Worm (Caenorhabditis elegans) whole organism, L4 larva: ENCODE measurements around the gene Y39G8B.5.
A peak's percentile ranks its signal among the peaks of the same experiment; 100 is the strongest.

Source experiments
- F37D6.2 ChIP-seq: sonication (generic microtip); optimal IDR thresholded peaks from 2 replicates; lab custom pipeline; 2016; ENCODE audit warnings: mild to moderate bottlenecking, missing genetic modification characterization, missing compliant biosample characterization
- ZK546.5 ChIP-seq, 2 experiments: sonication (generic microtip); optimal IDR thresholded peaks; 2 replicates each; lab custom pipeline; 2017; ENCODE audit warnings: missing biosample characterization in 2 of 2, missing genetic modification characterization in 2 of 2
- aha-1 ChIP-seq: fragments of 150-350 bp; peaks from one replicate; lab custom pipeline; 2014; ENCODE audit warnings: missing biosample characterization, missing genetic modification characterization
- arid-1 ChIP-seq: fragments of 200-800 bp; sonication (Bioruptor generic); conservative IDR thresholded peaks from 2 replicates; pipeline ENCODE4 v1.3.6; 2022; ENCODE audit warnings: missing genetic modification reagents, missing genetic modification characterization, missing compliant biosample characterization
- attf-4 ChIP-seq: sonication (generic microtip); optimal IDR thresholded peaks from 3 replicates; lab custom pipeline; 2017; ENCODE audit warnings: missing biosample characterization, missing genetic modification characterization
- ceh-44 ChIP-seq: fragments of 200-800 bp; sonication (Bioruptor generic); IDR thresholded peaks from 2 replicates; pipeline ENCODE4 v1.3.6; 2022; ENCODE audit warnings: missing genetic modification reagents, missing genetic modification characterization, missing compliant biosample characterization
- ceh-82 ChIP-seq: sonication (generic microtip); optimal IDR thresholded peaks from 2 replicates; lab custom pipeline; 2017; ENCODE audit warnings: missing biosample characterization, missing genetic modification characterization
- daf-12 ChIP-seq: fragments of 150-350 bp; optimal IDR thresholded peaks from 2 replicates; lab custom pipeline; 2014; ENCODE audit warnings: missing biosample characterization, missing genetic modification reagents, missing genetic modification characterization
- daf-16 ChIP-seq, 3 experiments: sonication (generic microtip); optimal IDR thresholded peaks; 2 replicates each; lab custom pipeline; 2016 to 2017; ENCODE audit warnings: missing genetic modification characterization in 3 of 3, missing genetic modification reagents in 3 of 3, mild to moderate bottlenecking in 2 of 3, missing compliant biosample characterization in 2 of 3, missing biosample characterization in 1 of 3, moderate library complexity in 1 of 3
- daf-8 ChIP-seq: fragments of 200-800 bp; sonication (Bioruptor generic); IDR thresholded peaks from 2 replicates; pipeline ENCODE4 v1.3.6; 2022; ENCODE audit warnings: missing genetic modification characterization, missing compliant biosample characterization
- dmd-6 ChIP-seq: fragments of 200-800 bp; sonication (Bioruptor generic); IDR thresholded peaks from 2 replicates; pipeline ENCODE4 v1.3.6; 2022; ENCODE audit warnings: missing genetic modification reagents, missing genetic modification characterization, missing compliant biosample characterization
- dmd-8 ChIP-seq: fragments of 200-800 bp; sonication (Bioruptor generic); IDR thresholded peaks from 2 replicates; pipeline ENCODE4 v1.3.6; 2022; ENCODE audit warnings: missing genetic modification characterization, missing compliant biosample characterization
- dmd-9 ChIP-seq: fragments of 200-800 bp; sonication (Bioruptor generic); IDR thresholded peaks from 2 replicates; pipeline ENCODE4 v1.3.6; 2022; ENCODE audit warnings: missing genetic modification reagents, missing genetic modification characterization, missing compliant biosample characterization
- dve-1 ChIP-seq: sonication (generic microtip); optimal IDR thresholded peaks from 2 replicates; lab custom pipeline; 2017; ENCODE audit warnings: antibody characterized with exemption, mild to moderate bottlenecking, missing genetic modification characterization, missing compliant biosample characterization; ENCODE audit not compliant: insufficient read depth
- egl-43 ChIP-seq: fragments of 200-800 bp; sonication (Bioruptor generic); IDR thresholded peaks from 2 replicates; pipeline ENCODE4 v1.3.6; 2022; ENCODE audit warnings: missing genetic modification reagents, missing genetic modification characterization, missing compliant biosample characterization
- gei-8 ChIP-seq: fragments of 200-800 bp; sonication (Bioruptor generic); optimal IDR thresholded peaks from 2 replicates; lab custom pipeline; 2018; ENCODE audit warnings: mild to moderate bottlenecking, missing genetic modification characterization, missing compliant biosample characterization
- hlh-11 ChIP-seq: fragments of 200-800 bp; sonication (Bioruptor generic); optimal IDR thresholded peaks from 2 replicates; lab custom pipeline; 2018; ENCODE audit warnings: mild to moderate bottlenecking, missing genetic modification characterization, missing compliant biosample characterization
- hlh-30 ChIP-seq: sonication (generic microtip); optimal IDR thresholded peaks from 2 replicates; lab custom pipeline; 2017; ENCODE audit warnings: antibody characterized with exemption, mild to moderate bottlenecking, missing genetic modification characterization, missing compliant biosample characterization; ENCODE audit not compliant: insufficient read depth
- jun-1 ChIP-seq: fragments of 150-350 bp; optimal IDR thresholded peaks from 2 replicates; lab custom pipeline; 2014; ENCODE audit warnings: missing biosample characterization, missing genetic modification reagents, missing genetic modification characterization
- lim-7 ChIP-seq: fragments of 200-800 bp; sonication (Bioruptor generic); IDR thresholded peaks from 2 replicates; pipeline ENCODE4 v1.3.6; 2022; ENCODE audit warnings: missing genetic modification characterization, missing compliant biosample characterization
- lin-15B ChIP-seq: fragments of 150-350 bp; sonication (generic microtip); optimal IDR thresholded peaks from 3 replicates; lab custom pipeline; 2014; ENCODE audit warnings: missing biosample characterization, missing genetic modification characterization
- lin-38 ChIP-seq: fragments of 200-800 bp; sonication (Bioruptor generic); IDR thresholded peaks from 2 replicates; pipeline ENCODE4 v1.3.6; 2022; ENCODE audit warnings: missing genetic modification reagents, missing genetic modification characterization, missing compliant biosample characterization
- lir-3 ChIP-seq: sonication (generic microtip); optimal IDR thresholded peaks from 2 replicates; lab custom pipeline; 2016; ENCODE audit warnings: mild to moderate bottlenecking, missing genetic modification characterization, missing compliant biosample characterization
- lsy-2 ChIP-seq, 2 experiments: fragments of 150-350 bp in 1 of 2; sonication (generic microtip) in 1 of 2; optimal IDR thresholded peaks; 2 replicates each; lab custom pipeline; 2014 to 2017; ENCODE audit warnings: missing biosample characterization in 2 of 2, missing genetic modification characterization in 2 of 2
- mdl-1 ChIP-seq, 2 experiments: fragments of 150-350 bp in 1 of 2; sonication (generic microtip) in 1 of 2; optimal IDR thresholded peaks; 2 replicates each; lab custom pipeline; 2014 to 2017; ENCODE audit warnings: missing biosample characterization in 2 of 2, missing genetic modification characterization in 2 of 2
- mdt-29 ChIP-seq: fragments of 200-800 bp; sonication (Bioruptor generic); IDR thresholded peaks from 2 replicates; pipeline ENCODE4 v1.3.6; 2022; ENCODE audit warnings: missing genetic modification reagents, missing genetic modification characterization, missing compliant biosample characterization
- mep-1 ChIP-seq: fragments of 150-350 bp; sonication (generic microtip); optimal IDR thresholded peaks from 3 replicates; lab custom pipeline; 2014; ENCODE audit warnings: missing biosample characterization, missing genetic modification characterization
- mxl-3 ChIP-seq: fragments of 200-800 bp; sonication (Bioruptor generic); optimal IDR thresholded peaks from 2 replicates; lab custom pipeline; 2018; ENCODE audit warnings: mild to moderate bottlenecking, missing genetic modification characterization, missing compliant biosample characterization
- nhr-237 ChIP-seq: sonication (generic microtip); optimal IDR thresholded peaks from 2 replicates; lab custom pipeline; 2017; ENCODE audit warnings: missing biosample characterization, missing genetic modification characterization
- nhr-25 ChIP-seq: sonication (generic microtip); optimal IDR thresholded peaks from 2 replicates; lab custom pipeline; 2017; ENCODE audit warnings: missing genetic modification characterization, mild to moderate bottlenecking, missing compliant biosample characterization, antibody characterized with exemption, moderate library complexity, borderline replicate concordance; ENCODE audit not compliant: insufficient read depth
- nhr-28 ChIP-seq: fragments of 150-350 bp; optimal IDR thresholded peaks from 2 replicates; lab custom pipeline; 2014; ENCODE audit warnings: missing biosample characterization, missing genetic modification characterization
- nhr-6 ChIP-seq: fragments of 150-350 bp; optimal IDR thresholded peaks from 2 replicates; lab custom pipeline; 2014; ENCODE audit warnings: missing biosample characterization, missing genetic modification characterization
- nhr-77 ChIP-seq: fragments of 150-350 bp; optimal IDR thresholded peaks from 2 replicates; lab custom pipeline; 2014; ENCODE audit warnings: missing biosample characterization, missing genetic modification characterization
- pha-4 ChIP-seq, 2 experiments: fragments of 150-350 bp in 1 of 2; fragments of 200-800 bp in 1 of 2; sonication (Bioruptor generic) in 1 of 2; IDR thresholded peaks in 1 of 2; optimal IDR thresholded peaks in 1 of 2; 2 replicates each; pipeline versions ENCODE4 v1.3.6 to Lab custom; 2014 to 2022; ENCODE audit warnings: missing genetic modification characterization in 2 of 2, missing genetic modification reagents in 2 of 2, missing biosample characterization in 1 of 2, missing compliant biosample characterization in 1 of 2
- pqm-1 ChIP-seq: sonication (generic microtip); optimal IDR thresholded peaks from 2 replicates; lab custom pipeline; 2017; ENCODE audit warnings: missing biosample characterization, missing genetic modification characterization
- saeg-2 ChIP-seq: fragments of 200-800 bp; sonication (Bioruptor generic); IDR thresholded peaks from 2 replicates; pipeline ENCODE4 v1.3.6; 2022; ENCODE audit warnings: missing genetic modification reagents, missing genetic modification characterization, missing compliant biosample characterization
- sdz-12 ChIP-seq: fragments of 200-800 bp; sonication (Bioruptor generic); optimal IDR thresholded peaks from 2 replicates; lab custom pipeline; 2018; ENCODE audit warnings: mild to moderate bottlenecking, missing genetic modification characterization, missing compliant biosample characterization
- skn-1 ChIP-seq: fragments of 150-350 bp; optimal IDR thresholded peaks from 2 replicates; lab custom pipeline; 2014; ENCODE audit warnings: missing biosample characterization, missing genetic modification characterization
- spr-3 ChIP-seq: fragments of 200-800 bp; sonication (Bioruptor generic); optimal IDR thresholded peaks from 2 replicates; lab custom pipeline; 2018; ENCODE audit warnings: mild to moderate bottlenecking, missing genetic modification characterization, missing compliant biosample characterization
- tra-1 ChIP-seq: fragments of 200-800 bp; sonication (Bioruptor generic); IDR thresholded peaks from 2 replicates; pipeline ENCODE4 v1.3.6; 2022; ENCODE audit warnings: missing genetic modification reagents, missing genetic modification characterization, missing compliant biosample characterization
- vab-7 ChIP-seq: fragments of 200-800 bp; sonication (Bioruptor generic); IDR thresholded peaks from 2 replicates; pipeline ENCODE4 v1.3.6; 2022; ENCODE audit warnings: missing genetic modification reagents, missing genetic modification characterization, missing compliant biosample characterization
- zfp-3 ChIP-seq: fragments of 200-800 bp; sonication (Bioruptor generic); conservative IDR thresholded peaks from 2 replicates; pipeline ENCODE4 v1.3.6; 2022; ENCODE audit warnings: missing genetic modification reagents, missing genetic modification characterization, missing compliant biosample characterization
- zip-11 ChIP-seq: fragments of 200-800 bp; sonication (Bioruptor generic); IDR thresholded peaks from 2 replicates; pipeline ENCODE4 v1.3.6; 2022; ENCODE audit warnings: missing genetic modification characterization, missing compliant biosample characterization
- zip-2 ChIP-seq: fragments of 150-350 bp; optimal IDR thresholded peaks from 2 replicates; lab custom pipeline; 2014; ENCODE audit warnings: missing biosample characterization, missing genetic modification characterization
- ztf-7 ChIP-seq: fragments of 150-350 bp; optimal IDR thresholded peaks from 2 replicates; lab custom pipeline; 2014; ENCODE audit warnings: missing biosample characterization, missing genetic modification characterization

Y39G8B.5 gene

DNA sequence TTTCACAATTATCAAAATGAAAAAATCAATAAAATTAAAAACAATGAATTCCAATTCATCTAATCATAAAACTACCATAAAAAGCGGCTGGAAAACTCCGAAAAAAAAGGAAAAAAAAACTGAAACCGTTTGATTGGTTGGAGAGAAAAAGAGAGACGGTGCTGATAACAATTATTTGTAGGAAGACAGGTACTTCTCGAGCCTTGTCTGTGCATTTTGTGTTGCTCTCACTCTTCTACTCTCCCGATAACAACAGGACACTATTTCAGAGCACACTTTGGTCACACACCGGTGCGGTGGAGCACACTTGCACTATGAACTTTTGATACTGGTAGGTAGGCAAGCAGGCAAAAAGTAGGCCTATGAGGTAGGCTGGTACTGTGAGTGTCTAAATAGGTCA is 35.1 kb downstream of the Y39G8B.5 start (continued):
- TF ChIP-seq pqm-1 (tag; lab: Kevin White, UChicago) (peak; percentile 93), daf-16 (GFP tag; optimal IDR thresholded peaks at IDR 0.05; lab: Kevin White, UChicago) (peak in 1 of 2 experiments; percentile 21), daf-16 (tag; optimal IDR thresholded peaks at IDR 0.05; lab: Kevin White, UChicago) (peak; percentile 89), dve-1 (tag; lab: Kevin White, UChicago) (peak; percentile 76), zfp-3 (GFP tag; lab: Robert Waterston, UW) (no peak)

DNA sequence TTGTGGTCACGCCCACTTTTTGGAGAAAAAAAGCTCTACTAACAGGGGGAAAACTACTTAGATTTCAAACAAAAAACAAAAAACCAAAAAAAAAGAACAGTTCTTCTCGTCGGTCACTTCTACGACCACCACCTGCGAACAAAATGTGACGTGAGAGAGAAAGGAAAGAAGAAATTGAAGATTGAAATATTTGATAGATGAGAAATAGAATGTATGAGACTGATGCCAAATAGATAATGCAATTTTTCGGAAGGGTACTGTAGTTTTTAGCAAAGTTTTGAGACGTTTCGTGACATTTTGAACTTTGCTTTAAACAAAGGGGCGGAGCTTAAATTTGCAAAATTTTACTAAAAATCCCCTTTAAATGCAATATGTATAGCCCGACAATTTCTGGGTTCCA is 36.7 kb downstream of the Y39G8B.5 start:
- TF ChIP-seq nhr-237 (tag; lab: Kevin White, UChicago), result no peak
- TF ChIP-seq hlh-30 (tag; lab: Kevin White, UChicago), result peak; percentile 29
- TF ChIP-seq dmd-6 (GFP tag; lab: Robert Waterston, UW), result peak; percentile 22; the same call in 1 of the 2 replicates
- no peak for TF ChIP-seq arid-1 (GFP tag; lab: Robert Waterston, UW)
- TF ChIP-seq daf-16 (GFP tag; optimal IDR thresholded peaks at IDR 0.05; lab: Kevin White, UChicago), result no peak
- TF ChIP-seq daf-16 (tag; optimal IDR thresholded peaks at IDR 0.05; lab: Kevin White, UChicago), result peak; percentile 9
- TF ChIP-seq dve-1 (tag; lab: Kevin White, UChicago), result peak; percentile 4
- TF ChIP-seq lsy-2 (tag; optimal IDR thresholded peaks at IDR 0.05; lab: Kevin White, UChicago), result peak in 1 of 2 experiments; percentile 73
- TF ChIP-seq mep-1 (tag; lab: Kevin White, UChicago), result peak; percentile 3
- peak; percentile 37 for TF ChIP-seq nhr-28 (tag; lab: Kevin White, UChicago)
- TF ChIP-seq mdl-1 (tag; optimal IDR thresholded peaks at IDR 0.05; lab: Kevin White, UChicago), result no peak
- TF ChIP-seq nhr-77 (tag; lab: Kevin White, UChicago), result peak; percentile 46
- TF ChIP-seq hlh-11 (tag; lab: Kevin White, UChicago), result peak; percentile 29

DNA sequence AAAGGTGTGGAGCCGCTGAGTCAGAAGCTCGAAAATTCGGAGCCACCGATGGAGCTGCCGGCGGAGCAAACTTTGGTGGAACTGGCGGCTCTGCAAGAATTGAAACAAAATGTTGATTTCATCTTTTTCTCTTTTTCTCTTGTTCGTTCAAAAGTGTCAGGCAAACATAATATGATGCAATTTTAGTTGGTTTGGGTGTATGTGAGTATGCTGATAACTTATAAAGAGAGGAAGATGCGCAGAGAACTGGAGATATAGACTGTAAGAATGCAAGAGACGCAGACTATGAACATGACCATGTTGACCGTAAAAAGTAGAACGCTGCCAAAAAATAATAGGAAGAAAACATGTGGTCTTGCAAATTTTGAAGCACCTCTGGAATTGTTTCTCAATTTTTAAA is 37.6 kb downstream of the Y39G8B.5 start:
- TF ChIP-seq lir-3 (tag; lab: Kevin White, UChicago), result no peak
- no peak for TF ChIP-seq spr-3 (GFP tag; lab: Kevin White, UChicago)
- TF ChIP-seq lin-38 (GFP tag; lab: Robert Waterston, UW), result no peak
- no peak for TF ChIP-seq sdz-12 (GFP tag; lab: Kevin White, UChicago)
- TF ChIP-seq daf-12 (tag; lab: Kevin White, UChicago), result no peak
- no peak for TF ChIP-seq attf-4
- TF ChIP-seq daf-8 (GFP tag; lab: Robert Waterston, UW), result no peak
- TF ChIP-seq saeg-2 (GFP tag; lab: Robert Waterston, UW), result no peak
- no peak for TF ChIP-seq skn-1 (tag; lab: Kevin White, UChicago)
- TF ChIP-seq ceh-44 (GFP tag; lab: Robert Waterston, UW), result no peak
- peak; percentile 83 for TF ChIP-seq dmd-6 (GFP tag; lab: Robert Waterston, UW)
- no peak; the same call in 1 of the 2 replicates for TF ChIP-seq pha-4 (GFP tag; IDR thresholded peaks at IDR 0.05; lab: Robert Waterston, UW)
- no peak for TF ChIP-seq pha-4 (tag; optimal IDR thresholded peaks at IDR 0.05; lab: Kevin White, UChicago)
- no peak for TF ChIP-seq ZK546.5 (tag; optimal IDR thresholded peaks at IDR 0.05; lab: Kevin White, UChicago)
- no peak for TF ChIP-seq nhr-25 (tag; lab: Kevin White, UChicago)
- TF ChIP-seq lim-7 (GFP tag; lab: Robert Waterston, UW), result no peak
- peak; percentile 99 for TF ChIP-seq ztf-7 (tag; lab: Kevin White, UChicago)
- no peak for TF ChIP-seq dmd-8 (GFP tag; lab: Robert Waterston, UW)
- peak; percentile 39 for TF ChIP-seq mxl-3 (GFP tag; lab: Kevin White, UChicago)
- no peak for TF ChIP-seq lin-15B (tag; lab: Kevin White, UChicago)
- peak; percentile 77 for TF ChIP-seq mep-1 (tag; lab: Kevin White, UChicago)
- no peak for TF ChIP-seq zip-11
- peak; percentile 7 for TF ChIP-seq jun-1 (tag; lab: Kevin White, UChicago)
- TF ChIP-seq mdt-29 (GFP tag; lab: Robert Waterston, UW), result 0 out of 2 replicates have a peak, but pooled peaks have one; percentile 29
- peak; percentile 94 for TF ChIP-seq nhr-28 (tag; lab: Kevin White, UChicago)
- TF ChIP-seq nhr-6 (tag; lab: Kevin White, UChicago), result peak; percentile 85
- TF ChIP-seq ceh-82 (tag; lab: Kevin White, UChicago), result no peak
- TF ChIP-seq F37D6.2 (tag; lab: Kevin White, UChicago), result no peak
- no peak for TF ChIP-seq gei-8 (GFP tag; lab: Kevin White, UChicago)
- TF ChIP-seq zip-2, result no peak
- TF ChIP-seq tra-1 (GFP tag; lab: Robert Waterston, UW), result no peak
- TF ChIP-seq vab-7 (GFP tag; lab: Robert Waterston, UW), result no peak
- no peak for TF ChIP-seq egl-43 (GFP tag; lab: Robert Waterston, UW)
- TF ChIP-seq aha-1 (tag; lab: Kevin White, UChicago), result peak; percentile 63
- TF ChIP-seq mdl-1 (tag; optimal IDR thresholded peaks at IDR 0.05; lab: Kevin White, UChicago), result peak in 1 of 2 experiments; percentile 33
- TF ChIP-seq arid-1 (GFP tag; lab: Robert Waterston, UW), result no peak
- TF ChIP-seq dmd-9, result no peak
